Fruit fly (Drosophila melanogaster) whole organism, wandering third instar larva: ENCODE data around the gene CG1394.

Experiments used
- Abd-B ChIP-seq: fragments of >200 bp; optimal IDR thresholded peaks from 2 replicates; lab custom pipeline; 2017; ENCODE audit warnings: missing biosample characterization, missing genetic modification characterization
- Dif ChIP-seq: fragments of 200-275, 200-300 bp; sonication (Bioruptor generic); optimal IDR thresholded peaks from 2 replicates; lab custom pipeline; 2018; ENCODE audit warnings: missing biosample characterization, missing genetic modification characterization; ENCODE audit not compliant: partially characterized antibody
- Jra ChIP-seq: sonication (Bioruptor generic); optimal IDR thresholded peaks from 2 replicates; lab custom pipeline; 2016; ENCODE audit warnings: missing biosample characterization, missing genetic modification characterization
- Mio ChIP-seq: sonication (Bioruptor generic); optimal IDR thresholded peaks from 2 replicates; lab custom pipeline; 2016; ENCODE audit warnings: missing biosample characterization, missing genetic modification characterization
- OdsH ChIP-seq: fragments of 200-800 bp; sonication (Bioruptor generic); optimal IDR thresholded peaks from 2 replicates; lab custom pipeline; 2016; ENCODE audit warnings: missing biosample characterization, mild to moderate bottlenecking, missing genetic modification characterization
- Sp1 ChIP-seq: fragments of 200-800 bp; sonication (Bioruptor generic); optimal IDR thresholded peaks from 3 replicates; lab custom pipeline; 2019; ENCODE audit warnings: missing biosample characterization, mild to moderate bottlenecking, missing genetic modification characterization, moderate library complexity
- Vsx2 ChIP-seq: fragments of 200-300, 225-300 bp; sonication (Bioruptor generic); optimal IDR thresholded peaks from 2 replicates; lab custom pipeline; 2018; ENCODE audit warnings: missing biosample characterization, missing genetic modification characterization; ENCODE audit not compliant: partially characterized antibody
- h ChIP-seq: fragments of 200-800 bp; sonication (Bioruptor generic); optimal IDR thresholded peaks from 3 replicates; lab custom pipeline; 2016; ENCODE audit warnings: missing biosample characterization, mild to moderate bottlenecking, missing genetic modification characterization
- jim ChIP-seq: fragments of 175-275, 200-325 bp; sonication (Bioruptor generic); optimal IDR thresholded peaks from 2 replicates; lab custom pipeline; 2016; ENCODE audit warnings: missing biosample characterization, mild to moderate bottlenecking, missing genetic modification characterization
- lola ChIP-seq: fragments of >200 bp; optimal IDR thresholded peaks from 2 replicates; lab custom pipeline; 2017; ENCODE audit warnings: missing biosample characterization, missing genetic modification characterization
- psq ChIP-seq: fragments of 200-800 bp; sonication (Bioruptor generic); optimal IDR thresholded peaks from 3 replicates; lab custom pipeline; 2017; ENCODE audit warnings: missing biosample characterization, mild to moderate bottlenecking, missing genetic modification characterization, moderate library complexity
- rgr ChIP-seq: fragments of 200-800 bp; sonication (Bioruptor generic); optimal IDR thresholded peaks from 3 replicates; lab custom pipeline; 2016; ENCODE audit warnings: missing biosample characterization, mild to moderate bottlenecking, missing genetic modification characterization
- sv ChIP-seq: fragments of 200-800 bp; sonication (Bioruptor generic); optimal IDR thresholded peaks from 3 replicates; lab custom pipeline; 2016; ENCODE audit warnings: missing biosample characterization, missing genetic modification characterization
- woc ChIP-seq: sonication (Bioruptor generic); optimal IDR thresholded peaks from 2 replicates; lab custom pipeline; 2016; ENCODE audit warnings: missing biosample characterization, mild to moderate bottlenecking, missing genetic modification characterization

- TF ChIP-seq Vsx2 (GFP tag; lab: Kevin White, UChicago) (no peak), jim (GFP tag; lab: Kevin White, UChicago) (no peak), woc (GFP tag; lab: Kevin White, UChicago) (no peak), h (no peak), Abd-B (GFP tag; lab: Kevin White, UChicago) (no peak), OdsH (GFP tag; lab: Kevin White, UChicago) (no peak), Jra (GFP tag; lab: Kevin White, UChicago) (no peak), Dif (GFP tag; lab: Kevin White, UChicago) (no peak), sv (GFP tag; lab: Kevin White, UChicago) (no peak), rgr (GFP tag; lab: Kevin White, UChicago) (no peak), lola (GFP tag; lab: Kevin White, UChicago) (no peak), Mio (GFP tag; lab: Kevin White, UChicago) (no peak), psq (GFP tag; lab: Kevin White, UChicago) (no peak), Sp1 (no peak)
Measured at dm6 chrX:11159710-11160446, 10.6 kb downstream of the CG1394 start, which contains the start of gene CG32668.
